Worm (Caenorhabditis elegans) whole organism, young adult: ENCODE measurements around the gene T22D1.17.

Experiments used
- B0019.2 ChIP-seq: fragments of 200-800 bp; sonication (Bioruptor generic); conservative IDR thresholded peaks from 2 replicates; pipeline ENCODE4 v1.3.6; 2022; ENCODE audit warnings: missing genetic modification reagents, missing genetic modification characterization, missing compliant biosample characterization
- C17E4.6 ChIP-seq: fragments of 200-800 bp; sonication (Bioruptor generic); IDR thresholded peaks from 2 replicates; pipeline ENCODE4 v1.3.6; 2022; ENCODE audit warnings: missing genetic modification reagents, missing genetic modification characterization, missing compliant biosample characterization
- D2030.7 ChIP-seq: fragments of 200-800 bp; sonication (Bioruptor generic); IDR thresholded peaks from 2 replicates; pipeline ENCODE4 v1.3.6; 2022; ENCODE audit warnings: missing genetic modification reagents, missing genetic modification characterization, missing compliant biosample characterization
- F33H1.4 ChIP-seq: fragments of 200-800 bp; sonication (Bioruptor generic); IDR thresholded peaks from 2 replicates; pipeline ENCODE4 v1.3.6; 2022; ENCODE audit warnings: missing genetic modification reagents, missing genetic modification characterization, missing compliant biosample characterization
- F39B2.1 ChIP-seq: fragments of 200-800 bp; sonication (Bioruptor generic); IDR thresholded peaks from 2 replicates; pipeline ENCODE4 v1.3.6; 2022; ENCODE audit warnings: missing genetic modification reagents, missing genetic modification characterization, missing compliant biosample characterization
- ama-1 ChIP-seq, 3 experiments: fragments of 150-350 bp in 1 of 3; sonication (generic microtip) in 2 of 3; optimal IDR thresholded peaks; 2 replicates each; lab custom pipeline; 2014 to 2018; ENCODE audit warnings: missing biosample characterization in 2 of 3, missing genetic modification characterization in 2 of 3, missing genetic modification reagents in 2 of 3
- aptf-3 ChIP-seq: fragments of 200-800 bp; sonication (Bioruptor generic); IDR thresholded peaks from 2 replicates; pipeline ENCODE4 v1.3.6; 2022; ENCODE audit warnings: missing genetic modification characterization, missing compliant biosample characterization
- attf-5 ChIP-seq: fragments of 200-800 bp; sonication (Bioruptor generic); optimal IDR thresholded peaks from 2 replicates; lab custom pipeline; 2018; ENCODE audit warnings: mild to moderate bottlenecking, missing genetic modification characterization, missing compliant biosample characterization
- ceh-40 ChIP-seq: fragments of 200-800 bp; sonication (Bioruptor generic); IDR thresholded peaks from 2 replicates; pipeline ENCODE4 v1.3.6; 2022; ENCODE audit warnings: missing genetic modification characterization, missing compliant biosample characterization
- ceh-91 ChIP-seq: fragments of 200-800 bp; sonication (Bioruptor generic); IDR thresholded peaks from 2 replicates; pipeline ENCODE4 v1.3.6; 2022; ENCODE audit warnings: missing genetic modification reagents, missing genetic modification characterization, missing compliant biosample characterization
- dox-1 ChIP-seq: fragments of 200-800 bp; sonication (Bioruptor generic); IDR thresholded peaks from 2 replicates; pipeline ENCODE4 v1.3.6; 2022; ENCODE audit warnings: missing genetic modification reagents, missing genetic modification characterization, missing compliant biosample characterization
- dpff-1 ChIP-seq: sonication (generic microtip); optimal IDR thresholded peaks from 2 replicates; lab custom pipeline; 2017; ENCODE audit warnings: mild to moderate bottlenecking, missing genetic modification characterization, missing compliant biosample characterization
- dpl-1 ChIP-seq: fragments of 150-350 bp; optimal IDR thresholded peaks from 2 replicates; lab custom pipeline; 2014; ENCODE audit warnings: missing biosample characterization, missing genetic modification reagents, missing genetic modification characterization
- egrh-3 ChIP-seq: fragments of 200-800 bp; sonication (Bioruptor generic); IDR thresholded peaks from 2 replicates; pipeline ENCODE4 v1.3.6; 2022; ENCODE audit warnings: missing genetic modification reagents, missing genetic modification characterization, missing compliant biosample characterization
- ets-4 ChIP-seq: fragments of 200-800 bp; sonication (Bioruptor generic); optimal IDR thresholded peaks from 2 replicates; lab custom pipeline; 2018; ENCODE audit warnings: mild to moderate bottlenecking, missing genetic modification characterization, missing compliant biosample characterization
- hmg-20 ChIP-seq: fragments of 200-800 bp; sonication (Bioruptor generic); IDR thresholded peaks from 2 replicates; pipeline ENCODE4 v1.3.6; 2022; ENCODE audit warnings: missing genetic modification reagents, missing genetic modification characterization, missing compliant biosample characterization
- let-526 ChIP-seq: fragments of 200-800 bp; sonication (Bioruptor generic); IDR thresholded peaks from 2 replicates; pipeline ENCODE4 v1.3.6; 2022; ENCODE audit warnings: missing genetic modification reagents, missing genetic modification characterization, missing compliant biosample characterization
- lin-35 ChIP-seq, 3 experiments: fragments of 150-350 bp in 2 of 3; sonication (generic microtip) in 1 of 3; optimal IDR thresholded peaks; 2 replicates each; lab custom pipeline; 2014 to 2018; ENCODE audit warnings: missing biosample characterization in 3 of 3, missing genetic modification characterization in 3 of 3, missing genetic modification reagents in 3 of 3
- lir-1 ChIP-seq: fragments of 200-800 bp; sonication (Bioruptor generic); conservative IDR thresholded peaks from 2 replicates; pipeline ENCODE4 v1.3.6; 2022; ENCODE audit warnings: missing genetic modification reagents, missing genetic modification characterization, missing compliant biosample characterization
- madf-3 ChIP-seq: fragments of 200-800 bp; sonication (Bioruptor generic); IDR thresholded peaks from 2 replicates; pipeline ENCODE4 v1.3.6; 2022; ENCODE audit warnings: missing genetic modification reagents, missing genetic modification characterization, missing compliant biosample characterization
- repo-1 ChIP-seq: sonication (generic microtip); optimal IDR thresholded peaks from 2 replicates; lab custom pipeline; 2017; ENCODE audit warnings: mild to moderate bottlenecking, missing genetic modification characterization, missing compliant biosample characterization
- sdz-38 ChIP-seq: sonication (generic microtip); optimal IDR thresholded peaks from 2 replicates; lab custom pipeline; 2016; ENCODE audit warnings: missing genotype, missing genetic modification characterization, missing compliant biosample characterization
- sptf-2 ChIP-seq: fragments of 200-800 bp; sonication (Bioruptor generic); optimal IDR thresholded peaks from 2 replicates; lab custom pipeline; 2018; ENCODE audit warnings: mild to moderate bottlenecking, missing genetic modification characterization, missing compliant biosample characterization
- tbp1 ChIP-seq: fragments of 200-800 bp; sonication (Bioruptor generic); optimal IDR thresholded peaks from 2 replicates; lab custom pipeline; 2018; ENCODE audit warnings: mild to moderate bottlenecking, missing genetic modification characterization, missing compliant biosample characterization
- tlf-1 ChIP-seq: fragments of 200-800 bp; sonication (Bioruptor generic); optimal IDR thresholded peaks from 2 replicates; lab custom pipeline; 2018; ENCODE audit warnings: mild to moderate bottlenecking, missing genetic modification characterization, missing compliant biosample characterization

Gene T22D1.17

ce11 chrIV:6946832-6947231, 41.0 kb downstream of the T22D1.17 start:
- no peak for TF ChIP-seq lir-1 (GFP tag; lab: Robert Waterston, UW)
- TF ChIP-seq, all 124 proteins: peak for 0

DNA sequence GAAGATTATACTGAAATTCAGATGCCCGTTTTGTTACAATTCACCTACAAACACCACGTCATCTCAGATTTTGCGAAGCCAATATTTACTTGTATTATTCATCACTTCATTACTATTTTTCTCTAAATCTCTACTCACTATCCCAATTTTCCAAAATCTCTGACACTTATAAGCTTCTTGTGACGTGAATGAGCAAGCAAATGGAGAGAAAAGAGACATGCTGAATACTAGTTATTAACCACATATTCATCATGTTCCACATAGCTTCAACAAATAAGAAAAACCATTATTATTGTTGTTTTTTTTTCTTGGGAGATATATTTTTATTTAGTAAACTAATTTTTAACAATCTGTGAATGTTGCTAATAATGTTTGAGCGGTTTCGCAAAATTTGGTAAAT, 45.5 kb downstream of the T22D1.17 start:
- TF ChIP-seq tbp1 (GFP tag; lab: Kevin White, UChicago) (no peak), let-526 (GFP tag; lab: Robert Waterston, UW) (no peak), ceh-40 (no peak), sptf-2 (GFP tag; lab: Kevin White, UChicago) (no peak), attf-5 (GFP tag; lab: Kevin White, UChicago) (no peak), ama-1 (optimal IDR thresholded peaks at IDR 0.05; lab: Kevin White, UChicago) (no peak), ama-1 (GFP tag; optimal IDR thresholded peaks at IDR 0.05; lab: Kevin White, UChicago) (no peak), tlf-1 (GFP tag; lab: Kevin White, UChicago) (no peak), dpl-1 (GFP tag; lab: Kevin White, UChicago) (no peak), egrh-3 (GFP tag; lab: Robert Waterston, UW) (no peak), F33H1.4 (GFP tag; lab: Robert Waterston, UW) (no peak), sdz-38 (tag; lab: Kevin White, UChicago) (no peak), aptf-3 (no peak), D2030.7 (GFP tag; lab: Robert Waterston, UW) (no peak), hmg-20 (GFP tag; lab: Robert Waterston, UW) (no peak)

- TF ChIP-seq C17E4.6 (GFP tag; lab: Robert Waterston, UW) (no peak), F39B2.1 (GFP tag; lab: Robert Waterston, UW) (no peak), B0019.2 (no peak), dox-1 (no peak), dpff-1 (tag; lab: Kevin White, UChicago) (no peak), lin-35 (GFP tag; optimal IDR thresholded peaks at IDR 0.05; lab: Kevin White, UChicago) (no peak), ceh-91 (no peak), dpl-1 (GFP tag; lab: Kevin White, UChicago) (no peak), ets-4 (GFP tag; lab: Kevin White, UChicago) (no peak), madf-3 (no peak), repo-1 (tag; lab: Kevin White, UChicago) (no peak)
- TF ChIP-seq, all 124 proteins: peak for 0
Measured at ce11 chrIV:6954682-6955081, 48.9 kb downstream of the T22D1.17 start.
